Worm (Caenorhabditis elegans): ENCODE results near the gene kin-36.

- TF ChIP-seq R02D3.7 (tag; optimal IDR thresholded peaks at IDR 0.05) (no peak), nhr-12 (tag; optimal IDR thresholded peaks at IDR 0.05) (no peak), blmp-1 (tag; optimal IDR thresholded peaks at IDR 0.05; ENCODE audit: insufficient read depth) (no peak), ceh-82 (tag; optimal IDR thresholded peaks at IDR 0.05) (no peak), nhr-21 (tag; optimal IDR thresholded peaks at IDR 0.05) (no peak), sem-4 (tag; optimal IDR thresholded peaks at IDR 0.05) (no peak), unc-62 (GFP tag; optimal IDR thresholded peaks at IDR 0.05) (no peak), crh-2 (tag; optimal IDR thresholded peaks at IDR 0.05) (no peak)
Observed at ce11 chrIV:4678718-4679117, at the start of gene kin-36.

All from whole organism, L2 larva.